Fruit fly (Drosophila melanogaster) whole organism, embryonic: ENCODE data around the gene Trm7-34.

Experiments
- BtbVII ChIP-seq: fragments of 200-800 bp; sonication (Bioruptor generic); optimal IDR thresholded peaks from 3 replicates; lab custom pipeline; 2017; ENCODE audit warnings: missing biosample characterization, mild to moderate bottlenecking, missing genetic modification characterization
- CG14441 ChIP-seq: fragments of 200-800 bp; sonication (Bioruptor generic); IDR thresholded peaks from 2 replicates; pipeline ENCODE4 v1.3.6; 2022; ENCODE audit warnings: missing biosample characterization, missing genetic modification characterization
- TFAM ChIP-seq: fragments of 200-800 bp; sonication (Bioruptor generic); optimal IDR thresholded peaks from 2 replicates; lab custom pipeline; 2017; ENCODE audit warnings: missing biosample characterization, missing genetic modification characterization, inconsistent platforms
- al ChIP-seq: fragments of 200-800 bp; sonication (Bioruptor generic); IDR thresholded peaks from 2 replicates; pipeline ENCODE4 v1.3.6; 2022; ENCODE audit warnings: missing biosample characterization, missing genetic modification characterization
- cas ChIP-seq: fragments of 200-800 bp; sonication (Bioruptor generic); IDR thresholded peaks from 2 replicates; pipeline ENCODE4 v1.3.6; 2022; ENCODE audit warnings: missing biosample characterization, missing genetic modification characterization
- mld ChIP-seq: fragments of 200-800 bp; sonication (Bioruptor generic); IDR thresholded peaks from 3 replicates; pipeline ENCODE4 v1.3.6; 2022; ENCODE audit warnings: missing biosample characterization, missing genetic modification characterization; ENCODE audit not compliant: partially characterized antibody
- wor ChIP-seq: fragments of 200-800 bp; sonication (Bioruptor generic); IDR thresholded peaks from 2 replicates; pipeline ENCODE4 v1.3.6; 2022; ENCODE audit warnings: missing biosample characterization, missing genetic modification characterization
- yki ChIP-seq: fragments of >200 bp; optimal IDR thresholded peaks from 3 replicates; lab custom pipeline; 2018

- TF ChIP-seq cas: no peak
- TF ChIP-seq al (GFP tag; lab: Robert Waterston, UW): no peak
- no peak for TF ChIP-seq yki
- no peak for TF ChIP-seq TFAM
- peak; percentile 51 for TF ChIP-seq BtbVII (GFP tag; lab: Kevin White, UChicago)
- no peak for TF ChIP-seq wor (GFP tag; lab: Robert Waterston, UW)
- TF ChIP-seq CG14441: no peak
- TF ChIP-seq mld (GFP tag; lab: Robert Waterston, UW): no peak
Measured at dm6 chr3R:21158643-21159042, 25.0 kb upstream of the Trm7-34 start.
